Worm (Caenorhabditis elegans) whole organism, L2 larva: ENCODE results near the gene ptp-5.2.

Experiments used
- ZK546.5 ChIP-seq: sonication (generic microtip); optimal IDR thresholded peaks from 2 replicates; lab custom pipeline; 2017; ENCODE audit warnings: missing biosample characterization, missing genetic modification characterization
- elt-3 ChIP-seq: sonication (generic microtip); optimal IDR thresholded peaks from 2 replicates; lab custom pipeline; 2017; ENCODE audit warnings: missing biosample characterization, missing genetic modification characterization
- fos-1 ChIP-seq: fragments of 150-350 bp; optimal IDR thresholded peaks from 2 replicates; lab custom pipeline; 2014; ENCODE audit warnings: missing biosample characterization, missing genetic modification characterization
- lsy-2 ChIP-seq, 2 experiments: fragments of 150-350 bp in 1 of 2; sonication (generic microtip) in 1 of 2; optimal IDR thresholded peaks; 2 replicates each; lab custom pipeline; 2014 to 2017; ENCODE audit warnings: missing biosample characterization in 2 of 2, missing genetic modification characterization in 2 of 2
- mab-5 ChIP-seq: fragments of 150-350 bp; optimal IDR thresholded peaks from 2 replicates; lab custom pipeline; 2014; ENCODE audit warnings: missing biosample characterization, missing genetic modification characterization
- nhr-11 ChIP-seq: fragments of 150-350 bp; optimal IDR thresholded peaks from 2 replicates; lab custom pipeline; 2014; ENCODE audit warnings: missing biosample characterization, missing genetic modification characterization
- nhr-12 ChIP-seq: fragments of 150-350 bp; optimal IDR thresholded peaks from 2 replicates; lab custom pipeline; 2014; ENCODE audit warnings: missing biosample characterization, missing genetic modification characterization
- nhr-23 ChIP-seq: fragments of 150-350 bp; optimal IDR thresholded peaks from 2 replicates; lab custom pipeline; 2014; ENCODE audit warnings: missing biosample characterization, missing genetic modification reagents, missing genetic modification characterization
- unc-55 ChIP-seq: fragments of 150-350 bp; sonication (generic microtip); optimal IDR thresholded peaks from 3 replicates; lab custom pipeline; 2014; ENCODE audit warnings: missing biosample characterization, missing genetic modification reagents, missing genetic modification characterization
- ztf-4 ChIP-seq: fragments of 150-350 bp; optimal IDR thresholded peaks from 2 replicates; lab custom pipeline; 2014; ENCODE audit warnings: missing biosample characterization, missing genetic modification characterization

ce11 chrIV:14729272-14729671 is 31.5 kb downstream of the ptp-5.2 start:
- TF ChIP-seq fos-1 (tag; lab: Kevin White, UChicago), result no peak
- no peak for TF ChIP-seq unc-55 (GFP tag; lab: Kevin White, UChicago)
- no peak for TF ChIP-seq ztf-4
- no peak for TF ChIP-seq elt-3 (tag; lab: Kevin White, UChicago)
- no peak for TF ChIP-seq ZK546.5 (tag; lab: Kevin White, UChicago)
- no peak for TF ChIP-seq lsy-2 (tag; optimal IDR thresholded peaks at IDR 0.05; lab: Kevin White, UChicago)
- TF ChIP-seq mab-5, result no peak
- no peak for TF ChIP-seq nhr-11
- TF ChIP-seq nhr-23, result no peak
- no peak for TF ChIP-seq nhr-12 (tag; lab: Kevin White, UChicago)
